Worm (Caenorhabditis elegans) whole organism, L2 larva: Measurements from ENCODE around the gene lin-36.

Experiments
- C34F6.9 ChIP-seq: fragments of 150-350 bp; optimal IDR thresholded peaks from 2 replicates; lab custom pipeline; 2014; ENCODE audit warnings: missing biosample characterization, missing genetic modification characterization
- F13H6.1 ChIP-seq: sonication (generic microtip); optimal IDR thresholded peaks from 2 replicates; lab custom pipeline; 2016; ENCODE audit warnings: missing genetic modification characterization, missing compliant biosample characterization
- R02D3.7 ChIP-seq: fragments of 150-350 bp; optimal IDR thresholded peaks from 2 replicates; lab custom pipeline; 2014; ENCODE audit warnings: missing biosample characterization, missing genetic modification characterization
- ZK546.5 ChIP-seq: sonication (generic microtip); optimal IDR thresholded peaks from 2 replicates; lab custom pipeline; 2017; ENCODE audit warnings: missing biosample characterization, missing genetic modification characterization
- ama-1 ChIP-seq: fragments of 150-350 bp; optimal IDR thresholded peaks from 2 replicates; lab custom pipeline; 2018; ENCODE audit warnings: inconsistent platforms
- blmp-1 ChIP-seq: sonication (generic microtip); optimal IDR thresholded peaks from 2 replicates; lab custom pipeline; 2017; ENCODE audit warnings: missing genetic modification characterization, mild to moderate bottlenecking, missing compliant biosample characterization, antibody characterized with exemption, moderate library complexity; ENCODE audit not compliant: insufficient read depth
- ceh-16 ChIP-seq: fragments of 150-350 bp; optimal IDR thresholded peaks from 2 replicates; lab custom pipeline; 2014; ENCODE audit warnings: missing biosample characterization, missing genetic modification characterization
- crh-2 ChIP-seq: sonication (generic microtip); optimal IDR thresholded peaks from 2 replicates; lab custom pipeline; 2017; ENCODE audit warnings: missing biosample characterization, missing genetic modification characterization
- dmd-4 ChIP-seq: sonication (generic microtip); optimal IDR thresholded peaks from 2 replicates; lab custom pipeline; 2017; ENCODE audit warnings: missing biosample characterization, missing genetic modification characterization
- elt-1 ChIP-seq: fragments of 150-350 bp; optimal IDR thresholded peaks from 2 replicates; lab custom pipeline; 2014; ENCODE audit warnings: missing biosample characterization, missing genetic modification characterization
- elt-3 ChIP-seq: sonication (generic microtip); optimal IDR thresholded peaks from 2 replicates; lab custom pipeline; 2017; ENCODE audit warnings: missing biosample characterization, missing genetic modification characterization
- fos-1 ChIP-seq: fragments of 150-350 bp; optimal IDR thresholded peaks from 2 replicates; lab custom pipeline; 2014; ENCODE audit warnings: missing biosample characterization, missing genetic modification characterization
- gmeb-1 ChIP-seq: fragments of 150-350 bp; optimal IDR thresholded peaks from 2 replicates; lab custom pipeline; 2014; ENCODE audit warnings: missing biosample characterization, missing genetic modification characterization
- lin-11 ChIP-seq: fragments of 150-350 bp; sonication (generic microtip); optimal IDR thresholded peaks from 2 replicates; lab custom pipeline; 2014; ENCODE audit warnings: missing biosample characterization, missing genetic modification characterization, inconsistent platforms, mixed read lengths
- lin-13 ChIP-seq: fragments of 150-350 bp; optimal IDR thresholded peaks from 2 replicates; lab custom pipeline; 2014; ENCODE audit warnings: missing biosample characterization, missing genetic modification reagents, missing genetic modification characterization
- lin-39 ChIP-seq: fragments of 150-350 bp; optimal IDR thresholded peaks from 2 replicates; lab custom pipeline; 2014; ENCODE audit warnings: missing biosample characterization, missing genetic modification reagents, missing genetic modification characterization
- lsy-2 ChIP-seq, 2 experiments: fragments of 150-350 bp in 1 of 2; sonication (generic microtip) in 1 of 2; optimal IDR thresholded peaks; 2 replicates each; lab custom pipeline; 2014 to 2017; ENCODE audit warnings: missing biosample characterization in 2 of 2, missing genetic modification characterization in 2 of 2
- mbf-1 ChIP-seq: sonication (generic microtip); optimal IDR thresholded peaks from 2 replicates; lab custom pipeline; 2017; ENCODE audit warnings: missing biosample characterization, missing genetic modification characterization
- mdl-1 ChIP-seq, 2 experiments: fragments of 150-350 bp in 1 of 2; sonication (generic microtip) in 1 of 2; optimal IDR thresholded peaks; 2 replicates each; lab custom pipeline; 2017; ENCODE audit warnings: missing biosample characterization in 2 of 2, missing genetic modification characterization in 2 of 2
- nhr-10 ChIP-seq: sonication (generic microtip); optimal IDR thresholded peaks from 2 replicates; lab custom pipeline; 2017; ENCODE audit warnings: missing biosample characterization, missing genetic modification characterization
- nhr-11 ChIP-seq: fragments of 150-350 bp; optimal IDR thresholded peaks from 2 replicates; lab custom pipeline; 2014; ENCODE audit warnings: missing biosample characterization, missing genetic modification characterization
- nhr-12 ChIP-seq: fragments of 150-350 bp; optimal IDR thresholded peaks from 2 replicates; lab custom pipeline; 2014; ENCODE audit warnings: missing biosample characterization, missing genetic modification characterization
- nhr-129 ChIP-seq: fragments of 150-350 bp; optimal IDR thresholded peaks from 2 replicates; lab custom pipeline; 2014; ENCODE audit warnings: missing biosample characterization, missing genetic modification characterization
- nhr-21 ChIP-seq: fragments of 150-350 bp; optimal IDR thresholded peaks from 2 replicates; lab custom pipeline; 2014; ENCODE audit warnings: missing biosample characterization, missing genetic modification characterization
- nhr-23 ChIP-seq: fragments of 150-350 bp; optimal IDR thresholded peaks from 2 replicates; lab custom pipeline; 2014; ENCODE audit warnings: missing biosample characterization, missing genetic modification reagents, missing genetic modification characterization
- nhr-25 ChIP-seq: fragments of 150-350 bp; sonication (generic microtip); optimal IDR thresholded peaks from 3 replicates; lab custom pipeline; 2014; ENCODE audit warnings: missing biosample characterization, missing genetic modification characterization
- peb-1 ChIP-seq: fragments of 150-350 bp; optimal IDR thresholded peaks from 2 replicates; lab custom pipeline; 2014; ENCODE audit warnings: missing biosample characterization, missing genetic modification characterization
- sem-4 ChIP-seq: fragments of 150-350 bp; optimal IDR thresholded peaks from 2 replicates; lab custom pipeline; 2014; ENCODE audit warnings: missing biosample characterization, missing genetic modification reagents, missing genetic modification characterization
- skn-1 ChIP-seq: sonication (generic microtip); optimal IDR thresholded peaks from 2 replicates; lab custom pipeline; 2017; ENCODE audit warnings: missing biosample characterization, missing genetic modification characterization
- sma-3 ChIP-seq: sonication (generic microtip); optimal IDR thresholded peaks from 2 replicates; lab custom pipeline; 2016; ENCODE audit warnings: missing genetic modification reagents, missing genetic modification characterization, missing compliant biosample characterization
- sma-9 ChIP-seq, 2 experiments: fragments of 150-350 bp in 1 of 2; sonication (generic microtip) in 1 of 2; optimal IDR thresholded peaks; 2 replicates each; lab custom pipeline; 2014 to 2016; ENCODE audit warnings: missing genetic modification characterization in 2 of 2, mild to moderate bottlenecking in 1 of 2, missing biosample characterization in 1 of 2, missing compliant biosample characterization in 1 of 2, missing genetic modification reagents in 1 of 2, moderate library complexity in 1 of 2
- unc-62 ChIP-seq: fragments of 150-350 bp; optimal IDR thresholded peaks from 2 replicates; lab custom pipeline; 2014; ENCODE audit warnings: missing biosample characterization, missing genetic modification reagents, missing genetic modification characterization
- zag-1 ChIP-seq: fragments of 150-350 bp; optimal IDR thresholded peaks from 2 replicates; lab custom pipeline; 2014; ENCODE audit warnings: missing biosample characterization, missing genetic modification characterization
- ztf-1 ChIP-seq: fragments of 200-800 bp; sonication (Bioruptor generic); conservative IDR thresholded peaks from 2 replicates; pipeline ENCODE4 v1.3.6; 2022; ENCODE audit warnings: missing genetic modification characterization, missing compliant biosample characterization
- ztf-4 ChIP-seq: fragments of 150-350 bp; optimal IDR thresholded peaks from 2 replicates; lab custom pipeline; 2014; ENCODE audit warnings: missing biosample characterization, missing genetic modification characterization

lin-36 gene

DNA sequence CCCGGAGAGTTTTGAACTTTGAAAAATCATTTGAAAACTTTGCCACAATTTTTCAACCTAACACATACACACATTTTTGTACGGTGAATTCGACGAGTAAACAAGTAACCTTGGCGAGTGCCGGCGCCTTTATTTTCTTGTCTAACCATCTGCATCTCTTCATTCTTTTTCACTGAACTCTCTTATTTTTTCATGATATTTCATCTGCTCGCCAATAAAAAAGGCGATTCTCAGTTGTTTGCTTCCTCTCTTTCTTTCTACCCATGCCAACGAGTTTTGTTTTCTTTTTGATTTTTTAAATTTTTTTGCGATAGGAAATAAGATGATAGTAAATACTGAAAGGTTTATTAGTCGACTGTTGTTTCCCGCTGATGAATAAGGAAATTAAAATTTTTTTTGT, 42.0 kb downstream of the lin-36 start (continued):
- TF ChIP-seq lsy-2 (tag; optimal IDR thresholded peaks at IDR 0.05; lab: Kevin White, UChicago) (peak in 1 of 2 experiments; percentile 64), sem-4 (tag; lab: Kevin White, UChicago) (no peak), mdl-1 (tag; optimal IDR thresholded peaks at IDR 0.05; lab: Kevin White, UChicago) (peak in 1 of 2 experiments; percentile 2)

DNA sequence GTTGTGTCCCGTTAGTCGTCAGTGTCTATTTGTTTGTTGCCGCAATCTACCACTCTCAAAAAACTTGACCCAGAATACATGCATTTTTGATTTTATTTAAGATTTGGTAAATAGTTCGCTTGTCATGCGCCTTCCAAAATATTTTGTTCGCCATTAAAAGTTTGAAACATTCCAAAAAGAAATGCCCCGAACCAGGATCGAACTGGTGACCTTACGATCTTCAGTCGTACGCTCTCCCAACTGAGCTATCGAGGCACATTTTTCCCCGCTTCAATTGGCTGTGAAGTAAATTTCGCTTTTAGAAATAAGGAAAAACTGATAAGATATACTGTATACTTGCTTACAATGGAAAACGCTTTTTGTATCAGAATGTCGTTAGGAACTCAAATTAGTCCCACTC, 42.4 kb downstream of the lin-36 start:
- TF ChIP-seq nhr-21 (tag; lab: Kevin White, UChicago) (peak; percentile 26), gmeb-1 (tag; lab: Kevin White, UChicago) (no peak)

DNA sequence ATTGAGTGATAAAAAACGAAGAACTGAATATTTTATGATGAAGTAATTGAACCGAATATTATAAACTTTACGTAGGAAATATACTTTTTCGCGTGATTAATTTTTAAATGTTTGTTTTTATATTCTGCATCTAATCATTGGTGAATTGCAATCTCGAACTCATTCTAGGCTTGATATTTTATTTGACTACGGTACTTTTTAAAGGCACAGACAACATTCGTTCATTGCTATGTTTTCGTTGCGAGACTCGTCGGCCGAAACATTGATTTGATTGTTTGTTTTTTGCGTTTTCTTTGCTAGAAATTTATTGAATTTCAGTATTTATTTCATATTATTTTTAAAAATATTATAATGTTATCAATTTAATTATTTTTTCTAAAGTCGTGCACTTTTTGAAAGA, 42.9 kb downstream of the lin-36 start, which contains the start of gene C06G4.4:
Gene C06G4.4, minus strand, starts transcription at position 36 of the 400 bp plus-strand sequence.
- TF ChIP-seq F13H6.1 (tag; lab: Kevin White, UChicago) (no peak), R02D3.7 (tag; lab: Kevin White, UChicago) (no peak), crh-2 (no peak), gmeb-1 (tag; lab: Kevin White, UChicago) (no peak), lsy-2 (tag; optimal IDR thresholded peaks at IDR 0.05; lab: Kevin White, UChicago) (no peak), nhr-23 (tag; lab: Kevin White, UChicago) (no peak), elt-3 (tag; lab: Kevin White, UChicago) (no peak), lin-11 (tag; lab: Kevin White, UChicago) (no peak), nhr-12 (no peak), peb-1 (tag; lab: Kevin White, UChicago) (no peak), elt-1 (tag; lab: Kevin White, UChicago) (no peak), zag-1 (tag; lab: Kevin White, UChicago) (no peak), lin-13 (GFP tag; lab: Kevin White, UChicago) (no peak), ztf-4 (tag; lab: Kevin White, UChicago) (no peak), sma-3 (GFP tag; lab: Kevin White, UChicago) (no peak), ceh-16 (tag; lab: Kevin White, UChicago) (no peak)
- TF ChIP-seq, all 48 proteins: peak for 0

DNA sequence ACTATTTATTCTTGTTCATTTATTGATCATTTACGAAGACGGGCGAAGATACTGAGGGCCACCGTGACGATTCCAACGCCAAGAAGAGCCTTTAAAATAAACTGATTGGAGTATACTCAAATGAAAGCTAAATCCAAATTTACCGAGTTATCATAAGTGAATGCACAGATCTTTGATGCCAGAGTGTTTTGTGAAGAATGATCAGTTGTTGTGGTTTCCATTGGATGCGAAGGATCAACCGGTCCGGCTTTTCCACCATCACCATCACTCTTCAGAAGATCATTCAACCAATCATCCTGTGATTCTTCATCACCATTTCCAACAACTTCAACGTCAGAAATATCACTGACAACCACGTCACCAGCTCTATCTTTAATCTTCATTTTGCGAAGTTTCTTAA, 43.4 kb downstream of the lin-36 start:
- no peak for TF ChIP-seq ZK546.5 (tag; lab: Kevin White, UChicago)
- TF ChIP-seq sma-9 (GFP tag; optimal IDR thresholded peaks at IDR 0.05; lab: Kevin White, UChicago): peak; percentile 7
- TF ChIP-seq sma-9 (tag; optimal IDR thresholded peaks at IDR 0.05; lab: Kevin White, UChicago): no peak
- no peak for TF ChIP-seq zag-1 (tag; lab: Kevin White, UChicago)
- TF ChIP-seq ama-1: peak; percentile 24
- no peak for TF ChIP-seq lin-39 (tag; lab: Kevin White, UChicago)
- no peak for TF ChIP-seq mbf-1 (tag; lab: Kevin White, UChicago)
- TF ChIP-seq sma-3 (GFP tag; lab: Kevin White, UChicago): peak; percentile 11
- peak; percentile 45 for TF ChIP-seq nhr-21 (tag; lab: Kevin White, UChicago)
- no peak for TF ChIP-seq dmd-4
- TF ChIP-seq C34F6.9 (tag; lab: Kevin White, UChicago): no peak
- TF ChIP-seq unc-62 (GFP tag; lab: Kevin White, UChicago): no peak
- peak; percentile 26 for TF ChIP-seq F13H6.1 (tag; lab: Kevin White, UChicago)

DNA sequence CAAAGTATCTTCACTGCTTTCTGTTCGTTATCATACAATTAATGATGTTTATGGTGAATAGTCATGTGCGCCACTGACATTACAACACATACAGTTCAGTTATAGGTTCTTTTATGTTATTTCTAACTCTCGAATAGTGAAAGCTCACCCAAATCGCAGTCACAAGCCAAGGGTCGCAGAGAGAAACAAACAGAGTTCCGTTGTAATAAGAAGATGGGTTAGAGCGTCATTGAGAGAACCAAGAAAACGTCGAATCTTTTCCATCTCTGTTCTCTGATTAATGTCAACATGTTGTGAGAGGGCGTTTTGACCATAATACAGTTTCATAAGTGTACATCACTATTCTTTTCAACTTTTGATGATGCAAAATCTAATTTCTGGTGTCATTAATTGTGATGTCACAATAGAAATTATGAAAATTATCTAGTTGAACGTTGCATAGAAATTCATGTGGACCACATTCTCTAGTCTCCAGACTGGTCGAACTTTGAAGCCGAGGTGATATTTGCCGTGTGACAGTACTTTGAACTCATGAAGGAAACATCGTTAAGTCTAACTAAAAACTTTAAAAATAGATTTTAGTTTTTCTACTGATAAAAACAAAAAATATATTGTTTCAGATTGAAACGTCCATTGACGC, 46.6 kb downstream of the lin-36 start:
- TF ChIP-seq fos-1: peak; percentile 29
- TF ChIP-seq ztf-1 (GFP tag; lab: Robert Waterston, UW): no peak
- TF ChIP-seq nhr-25: peak; percentile 41
- TF ChIP-seq lsy-2 (tag; optimal IDR thresholded peaks at IDR 0.05; lab: Kevin White, UChicago): peak in 1 of 2 experiments; percentile 39
- TF ChIP-seq blmp-1 (tag; lab: Kevin White, UChicago): peak; percentile 83
- no peak for TF ChIP-seq ceh-16 (tag; lab: Kevin White, UChicago)
- no peak for TF ChIP-seq nhr-10 (tag; lab: Kevin White, UChicago)
- peak; percentile 15 for TF ChIP-seq C34F6.9 (tag; lab: Kevin White, UChicago)
- TF ChIP-seq crh-2: peak; percentile 6
- TF ChIP-seq nhr-129: peak; percentile 65
- peak; percentile 33 for TF ChIP-seq sma-9 (GFP tag; optimal IDR thresholded peaks at IDR 0.05; lab: Kevin White, UChicago)
- TF ChIP-seq sma-9 (tag; optimal IDR thresholded peaks at IDR 0.05; lab: Kevin White, UChicago): no peak
- no peak for TF ChIP-seq skn-1
- no peak for TF ChIP-seq sma-3 (GFP tag; lab: Kevin White, UChicago)
- no peak for TF ChIP-seq mbf-1 (tag; lab: Kevin White, UChicago)
- TF ChIP-seq nhr-21 (tag; lab: Kevin White, UChicago): peak; percentile 33
- TF ChIP-seq elt-3 (tag; lab: Kevin White, UChicago): no peak
- TF ChIP-seq nhr-11 (tag; lab: Kevin White, UChicago): no peak
- peak; percentile 45 for TF ChIP-seq ztf-4 (tag; lab: Kevin White, UChicago)
- peak; percentile 57 for TF ChIP-seq ama-1
